Fruit fly (Drosophila melanogaster): Measurements from ENCODE around the gene Dph4.
A peak's percentile ranks its signal among the peaks of the same experiment; 100 is the strongest.

DNA sequence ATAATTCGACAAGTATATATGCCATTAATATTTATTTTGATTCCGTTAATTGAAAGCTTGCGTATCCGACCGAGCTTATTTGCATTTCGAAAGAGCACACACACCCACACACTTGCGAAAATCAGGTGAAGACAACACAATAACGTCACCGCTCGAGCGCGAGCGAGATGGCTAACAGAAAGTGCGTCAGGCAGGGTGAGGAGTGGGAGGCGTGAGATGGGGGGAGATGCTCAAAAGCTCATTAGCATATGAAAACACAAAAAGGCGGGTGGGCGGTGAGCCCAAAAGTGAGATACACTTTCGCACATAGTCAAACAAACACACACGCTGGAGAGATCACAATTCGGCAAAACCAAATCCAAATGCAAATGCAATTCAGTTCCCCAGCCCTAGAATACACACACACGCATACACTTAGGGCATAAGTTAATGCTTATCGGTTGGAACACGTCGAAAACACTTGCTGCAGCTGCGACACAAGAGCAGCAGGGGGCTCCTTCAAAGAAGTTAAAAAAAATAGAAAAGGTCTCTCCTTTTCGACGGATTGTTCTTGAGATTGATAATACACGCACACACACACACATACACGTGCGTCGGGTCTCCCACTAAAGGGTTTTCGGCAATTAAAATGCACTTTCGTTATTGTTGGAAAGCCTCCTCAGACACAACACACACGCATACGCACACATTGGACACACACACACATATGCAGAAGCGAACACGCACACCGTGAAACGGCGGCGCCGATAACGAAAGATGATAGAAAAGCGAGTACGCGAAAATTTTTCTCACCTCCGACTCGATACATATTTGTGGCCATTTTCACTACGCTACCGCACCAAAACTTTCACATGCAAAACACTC, 24.0 kb upstream of the Dph4 start:
- TF ChIP-seq tj (GFP tag; optimal IDR thresholded peaks at IDR 0.05) = peak; percentile 25
- TF ChIP-seq kay (GFP tag; ENCODE audit: borderline replicate concordance) = no peak

Data from whole organism, adult.